ENCODE assay signal across 6 fruit fly cellular contexts in genomic region chr3L:19910054-19910414, dm6.
TF ChIP-seq lines count a peak whose summit lies in the region.

Gene Mi-2 (minus strand): TSS chr3L:19910215.
Gene Prp3 (plus strand): TSS chr3L:19910300.

- TF ChIP-seq CTCF in S2 (optimal IDR thresholded peaks at IDR 0.05; lab: Kevin White, UChicago), result peak; percentile 47 to 52
- TF ChIP-seq CTCF in whole organism, embryonic (GFP tag; optimal IDR thresholded peaks at IDR 0.05; lab: Kevin White, UChicago), result peak; percentile 28

TF ChIP-seq in whole organism, adult, 20 proteins besides CTCF, POLR2A, EP300 and RAD21:
- no peak for TF ChIP-seq toe (GFP tag; optimal IDR thresholded peaks at IDR 0.05; lab: Kevin White, UChicago)
- TF ChIP-seq pad (GFP tag; optimal IDR thresholded peaks at IDR 0.05; lab: Kevin White, UChicago), result peak; percentile 47
- no peak for TF ChIP-seq tj (GFP tag; optimal IDR thresholded peaks at IDR 0.05; lab: Kevin White, UChicago)
- TF ChIP-seq Hr96 (GFP tag; optimal IDR thresholded peaks at IDR 0.05; lab: Kevin White, UChicago), result no peak
- TF ChIP-seq bab1 (GFP tag; optimal IDR thresholded peaks at IDR 0.05; lab: Kevin White, UChicago), result peak; percentile 51
- TF ChIP-seq cic (GFP tag; optimal IDR thresholded peaks at IDR 0.05; lab: Kevin White, UChicago), result peak; percentile 47
- TF ChIP-seq Mnt (GFP tag; optimal IDR thresholded peaks at IDR 0.05; lab: Kevin White, UChicago), result peak; percentile 58
- no peak for TF ChIP-seq ovo (GFP tag; optimal IDR thresholded peaks at IDR 0.05; lab: Kevin White, UChicago)
- no peak for TF ChIP-seq Crg-1 (GFP tag; optimal IDR thresholded peaks at IDR 0.05; lab: Kevin White, UChicago)
- TF ChIP-seq CG14711 (tag; optimal IDR thresholded peaks at IDR 0.05; lab: Kevin White, UChicago), result peak; percentile 81
- no peak for TF ChIP-seq Clk (GFP tag; optimal IDR thresholded peaks at IDR 0.05; lab: Kevin White, UChicago)
- TF ChIP-seq CG33017 (tag; optimal IDR thresholded peaks at IDR 0.05; lab: Kevin White, UChicago), result no peak
- TF ChIP-seq cnc (optimal IDR thresholded peaks at IDR 0.05; lab: Kevin White, UChicago), result no peak
- TF ChIP-seq CG7101 (tag; optimal IDR thresholded peaks at IDR 0.05; lab: Kevin White, UChicago), result peak; percentile 51
- no peak for TF ChIP-seq CG12768 (GFP tag; optimal IDR thresholded peaks at IDR 0.05; lab: Kevin White, UChicago)
- TF ChIP-seq CG11617 (GFP tag; optimal IDR thresholded peaks at IDR 0.05; lab: Kevin White, UChicago), result peak; percentile 62
- no peak for TF ChIP-seq kay (GFP tag; lab: Kevin White, UChicago; ENCODE audit: borderline replicate concordance)
- TF ChIP-seq CG5204 (GFP tag; optimal IDR thresholded peaks at IDR 0.05; lab: Kevin White, UChicago), result no peak
TF ChIP-seq in whole organism, adult: peak in this region for 7.

TF ChIP-seq in whole organism, embryonic, 481 proteins besides CTCF, POLR2A, EP300 and RAD21 (continues in another document):
- TF ChIP-seq Max (GFP tag; optimal IDR thresholded peaks at IDR 0.05; lab: Kevin White, UChicago) (peak; percentile 11), sna (GFP tag; IDR thresholded peaks at IDR 0.05; lab: Robert Waterston, UW; ENCODE audit: partially characterized antibody) (no peak), zf30C (GFP tag; optimal IDR thresholded peaks at IDR 0.05; lab: Kevin White, UChicago) (peak; percentile 64), Dp (GFP tag; optimal IDR thresholded peaks at IDR 0.05; lab: Kevin White, UChicago) (peak; percentile 47), Dek (tag; optimal IDR thresholded peaks at IDR 0.05; lab: Kevin White, UChicago) (peak; percentile 8), CG15514 (GFP tag; optimal IDR thresholded peaks at IDR 0.05; lab: Kevin White, UChicago) (peak; percentile 72), nom (GFP tag; optimal IDR thresholded peaks at IDR 0.05; lab: Kevin White, UChicago) (peak; percentile 70), CG33557 (GFP tag; optimal IDR thresholded peaks at IDR 0.05; lab: Kevin White, UChicago) (peak; percentile 20), sug (tag; optimal IDR thresholded peaks at IDR 0.05; lab: Kevin White, UChicago) (peak; percentile 40), NFAT (GFP tag; IDR thresholded peaks at IDR 0.05; lab: Robert Waterston, UW) (0 out of 2 replicates have a peak, but pooled peaks have one; percentile 20), CG10267 (tag; optimal IDR thresholded peaks at IDR 0.05; lab: Kevin White, UChicago) (peak; percentile 52), Pdp1 (GFP tag; optimal IDR thresholded peaks at IDR 0.05; lab: Kevin White, UChicago) (peak in 1 of 2 experiments; percentile 31), gsb (GFP tag; IDR thresholded peaks at IDR 0.05; lab: Robert Waterston, UW) (no peak), CoRest (tag; optimal IDR thresholded peaks at IDR 0.05; lab: Kevin White, UChicago) (peak; percentile 10), Hand (GFP tag; optimal IDR thresholded peaks at IDR 0.05; lab: Kevin White, UChicago) (no peak), crp (GFP tag; optimal IDR thresholded peaks at IDR 0.05; lab: Kevin White, UChicago) (peak in 1 of 2 experiments; percentile 26), D19A (tag; optimal IDR thresholded peaks at IDR 0.05; lab: Kevin White, UChicago) (peak; percentile 80), Ets97D (GFP tag; optimal IDR thresholded peaks at IDR 0.05; lab: Kevin White, UChicago) (peak; percentile 94)

TF ChIP-seq in whole organism, prepupa, 60 proteins besides CTCF, POLR2A, EP300 and RAD21:
- no peak for TF ChIP-seq CG11762 (GFP tag; optimal IDR thresholded peaks at IDR 0.05; lab: Kevin White, UChicago; ENCODE audit: insufficient read depth)
- TF ChIP-seq achi (GFP tag; optimal IDR thresholded peaks at IDR 0.05; lab: Kevin White, UChicago), result no peak
- no peak for TF ChIP-seq Blimp-1 (GFP tag; optimal IDR thresholded peaks at IDR 0.05; lab: Kevin White, UChicago)
- no peak for TF ChIP-seq Gug (GFP tag; IDR thresholded peaks at IDR 0.05; lab: Robert Waterston, UW)
- peak; percentile 71 for TF ChIP-seq fkh (GFP tag; optimal IDR thresholded peaks at IDR 0.05; lab: Kevin White, UChicago)
- TF ChIP-seq vri (GFP tag; optimal IDR thresholded peaks at IDR 0.05; lab: Kevin White, UChicago), result no peak
- peak; percentile 48; the same call in 2 of the 3 replicates for TF ChIP-seq CG6163 (GFP tag; IDR thresholded peaks at IDR 0.05; lab: Robert Waterston, UW)
- TF ChIP-seq CG16779 (tag; optimal IDR thresholded peaks at IDR 0.05; lab: Kevin White, UChicago), result no peak
- TF ChIP-seq CG34406 (GFP tag; optimal IDR thresholded peaks at IDR 0.05; lab: Kevin White, UChicago), result no peak
- no peak for TF ChIP-seq CG10669 (GFP tag; optimal IDR thresholded peaks at IDR 0.05; lab: Kevin White, UChicago)
- TF ChIP-seq Sox14 (GFP tag; optimal IDR thresholded peaks at IDR 0.05; lab: Kevin White, UChicago), result peak; percentile 31
- TF ChIP-seq dac (GFP tag; optimal IDR thresholded peaks at IDR 0.05; lab: Kevin White, UChicago), result no peak
- no peak for TF ChIP-seq topi (GFP tag; optimal IDR thresholded peaks at IDR 0.05; lab: Kevin White, UChicago)
- no peak for TF ChIP-seq CG1621 (tag; optimal IDR thresholded peaks at IDR 0.05; lab: Kevin White, UChicago)
- TF ChIP-seq CG6854 (GFP tag; optimal IDR thresholded peaks at IDR 0.05; lab: Kevin White, UChicago), result no peak
- peak; percentile 54 for TF ChIP-seq Eip78C (GFP tag; lab: Kevin White, UChicago)
- TF ChIP-seq Sox102F (GFP tag; optimal IDR thresholded peaks at IDR 0.05; lab: Kevin White, UChicago), result no peak
- no peak for TF ChIP-seq CG7368 (GFP tag; optimal IDR thresholded peaks at IDR 0.05; lab: Kevin White, UChicago)

TF ChIP-seq in whole organism, pupa, 21 proteins besides CTCF, POLR2A, EP300 and RAD21:
- TF ChIP-seq fd96Ca (GFP tag; IDR thresholded peaks at IDR 0.05; lab: Robert Waterston, UW), result no peak
- no peak for TF ChIP-seq CG8301 (tag; optimal IDR thresholded peaks at IDR 0.05; lab: Kevin White, UChicago)
- peak; percentile 20; the same call in 1 of the 2 replicates for TF ChIP-seq Ets98B (GFP tag; IDR thresholded peaks at IDR 0.05; lab: Robert Waterston, UW)
- no peak for TF ChIP-seq CG14655 (GFP tag; optimal IDR thresholded peaks at IDR 0.05; lab: Kevin White, UChicago)
- no peak for TF ChIP-seq CG34367 (tag; optimal IDR thresholded peaks at IDR 0.05; lab: Kevin White, UChicago)
- no peak for TF ChIP-seq CG12605 (GFP tag; IDR thresholded peaks at IDR 0.05; lab: Robert Waterston, UW)
- TF ChIP-seq rn (GFP tag; IDR thresholded peaks at IDR 0.05; lab: Robert Waterston, UW), result no peak
- TF ChIP-seq CG15710 (tag; optimal IDR thresholded peaks at IDR 0.05; lab: Kevin White, UChicago), result peak; percentile 10
- no peak for TF ChIP-seq CG8159 (tag; optimal IDR thresholded peaks at IDR 0.05; lab: Kevin White, UChicago)
- TF ChIP-seq Snoo (tag; optimal IDR thresholded peaks at IDR 0.05; lab: Kevin White, UChicago), result peak; percentile 21

TF ChIP-seq in whole organism, wandering third instar larva, 38 proteins besides CTCF, POLR2A, EP300 and RAD21:
- TF ChIP-seq Sp1 (GFP tag; optimal IDR thresholded peaks at IDR 0.05; lab: Kevin White, UChicago) (peak; percentile 42), dl (GFP tag; optimal IDR thresholded peaks at IDR 0.05; lab: Kevin White, UChicago; ENCODE audit: insufficient read depth in 1 of 2, partially characterized antibody in 2 of 2) (no peak), Rel (GFP tag; optimal IDR thresholded peaks at IDR 0.05; lab: Kevin White, UChicago) (no peak), Rel (tag; optimal IDR thresholded peaks at IDR 0.05; lab: Kevin White, UChicago) (peak; percentile 58), Dif (GFP tag; optimal IDR thresholded peaks at IDR 0.05; lab: Kevin White, UChicago; ENCODE audit: partially characterized antibody) (peak; percentile 53)
